Fruit fly (Drosophila melanogaster) whole organism, embryonic: ENCODE results near the gene CG6927.
A peak's percentile ranks its signal among the peaks of the same experiment; 100 is the strongest.

Source experiments
- CG10147 ChIP-seq: fragments of 200-800 bp; sonication (Bioruptor generic); optimal IDR thresholded peaks from 2 replicates; lab custom pipeline; 2019; ENCODE audit warnings: missing biosample characterization, mild to moderate bottlenecking, missing genetic modification characterization, moderate library complexity
- CG10462 ChIP-seq: fragments of 200-800 bp; sonication (Bioruptor generic); optimal IDR thresholded peaks from 2 replicates; lab custom pipeline; 2016; ENCODE audit warnings: missing biosample characterization, missing genetic modification characterization
- CG10543 ChIP-seq: fragments of 200-800 bp; sonication (Bioruptor generic); optimal IDR thresholded peaks from 3 replicates; lab custom pipeline; 2017; ENCODE audit warnings: missing biosample characterization, mild to moderate bottlenecking, missing genetic modification characterization, moderate library complexity
- CG12071 ChIP-seq: fragments of 200-800 bp; sonication (Bioruptor generic); optimal IDR thresholded peaks from 3 replicates; lab custom pipeline; 2018; ENCODE audit warnings: missing biosample characterization, mild to moderate bottlenecking, missing genetic modification characterization
- CG12104 ChIP-seq: fragments of 200-800 bp; sonication (Bioruptor generic); optimal IDR thresholded peaks from 3 replicates; lab custom pipeline; 2016; ENCODE audit warnings: missing biosample characterization, missing genetic modification characterization
- CG13123 ChIP-seq: fragments of 200-800 bp; sonication (Bioruptor generic); optimal IDR thresholded peaks from 2 replicates; lab custom pipeline; 2016; ENCODE audit warnings: missing biosample characterization, missing genetic modification characterization
- CG13424 ChIP-seq: fragments of 200-800 bp; sonication (Bioruptor generic); optimal IDR thresholded peaks from 2 replicates; lab custom pipeline; 2019; ENCODE audit warnings: missing biosample characterization, mild to moderate bottlenecking, missing genetic modification characterization, moderate library complexity
- CG14050 ChIP-seq: fragments of 200-800 bp; sonication (Bioruptor generic); IDR thresholded peaks from 3 replicates; pipeline ENCODE4 v1.3.6; 2022; ENCODE audit warnings: missing biosample characterization, missing genetic modification characterization
- CG16779 ChIP-seq: fragments of 200-800 bp; sonication (Bioruptor generic); IDR thresholded peaks from 2 replicates; pipeline ENCODE4 v1.3.6; 2022; ENCODE audit warnings: missing biosample characterization, missing genetic modification characterization
- CG17385 ChIP-seq: fragments of 200-800 bp; sonication (Bioruptor generic); optimal IDR thresholded peaks from 3 replicates; lab custom pipeline; 2018; ENCODE audit warnings: missing biosample characterization, mild to moderate bottlenecking, missing genetic modification characterization
- CG1792 ChIP-seq: fragments of 200-800 bp; sonication (Bioruptor generic); optimal IDR thresholded peaks from 2 replicates; lab custom pipeline; 2016; ENCODE audit warnings: missing biosample characterization, missing genetic modification characterization
- CG31365 ChIP-seq: fragments of 200-800 bp; sonication (Bioruptor generic); optimal IDR thresholded peaks from 2 replicates; lab custom pipeline; 2018; ENCODE audit warnings: missing biosample characterization, mild to moderate bottlenecking, missing genetic modification characterization
- CG3726 ChIP-seq: fragments of 200-800 bp; sonication (Bioruptor generic); IDR thresholded peaks from 3 replicates; pipeline ENCODE4, ENCODE4 v1.3.6; 2022; ENCODE audit warnings: missing biosample characterization, missing genetic modification characterization
- CG7372 ChIP-seq: fragments of 200-800 bp; sonication (Bioruptor generic); IDR thresholded peaks from 2 replicates; pipeline ENCODE4 v1.3.6; 2022; ENCODE audit warnings: missing biosample characterization, missing genetic modification characterization
- CrebB ChIP-seq: fragments of 200-800 bp; sonication (Bioruptor generic); optimal IDR thresholded peaks from 3 replicates; lab custom pipeline; 2018; ENCODE audit warnings: missing biosample characterization, mild to moderate bottlenecking, missing genetic modification characterization
- Dbx ChIP-seq: fragments of 200-800 bp; sonication (Bioruptor generic); IDR thresholded peaks from 3 replicates; pipeline ENCODE4 v1.3.6; 2022; ENCODE audit warnings: missing biosample characterization, missing genetic modification characterization
- Dp ChIP-seq: fragments of 200-800 bp; sonication (Bioruptor generic); optimal IDR thresholded peaks from 2 replicates; lab custom pipeline; 2018; ENCODE audit warnings: missing biosample characterization, mild to moderate bottlenecking, missing genetic modification characterization, moderate library complexity
- Elba2 ChIP-seq: fragments of 200-800 bp; sonication (Bioruptor generic); optimal IDR thresholded peaks from 3 replicates; lab custom pipeline; 2016; ENCODE audit warnings: missing biosample characterization, missing genetic modification characterization
- Kr ChIP-seq: fragments of 200-800 bp; sonication (Bioruptor generic); optimal IDR thresholded peaks from 2 replicates; lab custom pipeline; 2017; ENCODE audit warnings: missing biosample characterization, mild to moderate bottlenecking, missing genetic modification characterization
- Lhr ChIP-seq: fragments of 200-800 bp; sonication (Bioruptor generic); optimal IDR thresholded peaks from 3 replicates; lab custom pipeline; 2017; ENCODE audit warnings: mild to moderate bottlenecking, missing biosample characterization, missing genetic modification reagents, missing genetic modification characterization
- MBD-R2 ChIP-seq: fragments of 200-800 bp; sonication (Bioruptor generic); IDR thresholded peaks from 2 replicates; pipeline ENCODE4 v1.3.6; 2022; ENCODE audit warnings: missing biosample characterization, missing genetic modification characterization
- MTF-1 ChIP-seq: fragments of 200-800 bp; sonication (Bioruptor generic); optimal IDR thresholded peaks from 2 replicates; lab custom pipeline; 2018; ENCODE audit warnings: missing biosample characterization, mild to moderate bottlenecking, missing genetic modification characterization, borderline replicate concordance
- Mes4 ChIP-seq: fragments of 200-800 bp; sonication (Bioruptor generic); optimal IDR thresholded peaks from 2 replicates; lab custom pipeline; 2016; ENCODE audit warnings: missing biosample characterization, missing genetic modification characterization
- PHDP ChIP-seq: fragments of 200-800 bp; sonication (Bioruptor generic); optimal IDR thresholded peaks from 3 replicates; lab custom pipeline; 2018; ENCODE audit warnings: missing biosample characterization, mild to moderate bottlenecking, missing genetic modification characterization, moderate library complexity
- Ravus ChIP-seq: fragments of 200-800 bp; sonication (Bioruptor generic); IDR thresholded peaks from 2 replicates; pipeline ENCODE4 v1.3.6; 2022; ENCODE audit warnings: missing biosample characterization, missing genetic modification characterization
- Side ChIP-seq: fragments of 200-800 bp; sonication (Bioruptor generic); optimal IDR thresholded peaks from 2 replicates; lab custom pipeline; 2016; ENCODE audit warnings: missing biosample characterization, missing genetic modification characterization
- Sox102F ChIP-seq: fragments of 200-800 bp; sonication (Bioruptor generic); optimal IDR thresholded peaks from 2 replicates; lab custom pipeline; 2018; ENCODE audit warnings: missing biosample characterization, mild to moderate bottlenecking, missing genetic modification characterization, moderate library complexity
- az2 ChIP-seq: fragments of 200-800 bp; sonication (Bioruptor generic); optimal IDR thresholded peaks from 3 replicates; lab custom pipeline; 2016; ENCODE audit warnings: missing biosample characterization, missing genetic modification characterization
- chn ChIP-seq: fragments of 200-800 bp; sonication (Bioruptor generic); optimal IDR thresholded peaks from 2 replicates; lab custom pipeline; 2016; ENCODE audit warnings: missing biosample characterization, missing genetic modification characterization
- ci ChIP-seq: fragments of 200-800 bp; sonication (Bioruptor generic); IDR thresholded peaks from 3 replicates; pipeline ENCODE4 v1.3.6; 2022; ENCODE audit warnings: missing biosample characterization, missing genetic modification characterization
- en ChIP-seq: fragments of 200-800 bp; sonication (Bioruptor generic); optimal IDR thresholded peaks from 2 replicates; lab custom pipeline; 2016; ENCODE audit warnings: missing biosample characterization, missing genetic modification characterization
- gfzf ChIP-seq: fragments of 200-800 bp; sonication (Bioruptor generic); optimal IDR thresholded peaks from 2 replicates; lab custom pipeline; 2016; ENCODE audit warnings: missing biosample characterization, mild to moderate bottlenecking, missing genetic modification characterization, moderate library complexity
- gro ChIP-seq: fragments of 200-800 bp; sonication (Bioruptor generic); optimal IDR thresholded peaks from 2 replicates; lab custom pipeline; 2016; ENCODE audit warnings: missing biosample characterization, missing genetic modification characterization
- her ChIP-seq: fragments of 200-800 bp; sonication (Bioruptor generic); optimal IDR thresholded peaks from 2 replicates; lab custom pipeline; 2016; ENCODE audit warnings: missing biosample characterization, missing genetic modification characterization
- klu ChIP-seq: fragments of 200-800 bp; sonication (Bioruptor generic); IDR thresholded peaks from 2 replicates; pipeline ENCODE4 v1.3.6; 2022; ENCODE audit warnings: missing biosample characterization, missing genetic modification characterization
- knrl ChIP-seq: fragments of 200-800 bp; sonication (Bioruptor generic); IDR thresholded peaks from 3 replicates; pipeline ENCODE4 v1.3.6; 2022; ENCODE audit warnings: missing biosample characterization, missing genetic modification characterization; ENCODE audit not compliant: partially characterized antibody
- lov ChIP-seq, 2 experiments: fragments of 200-800 bp in 1 of 2; fragments of >200 bp in 1 of 2; sonication (Bioruptor generic) in 1 of 2; IDR thresholded peaks in 1 of 2; optimal IDR thresholded peaks in 1 of 2; 2 replicates in 1 of 2; 3 replicates in 1 of 2; pipeline versions ENCODE4 v1.3.6 to Lab custom; 2017 to 2022; ENCODE audit warnings: missing biosample characterization in 1 of 2, missing genetic modification characterization in 1 of 2
- nerfin-1 ChIP-seq: fragments of 200-800 bp; sonication (Bioruptor generic); optimal IDR thresholded peaks from 3 replicates; lab custom pipeline; 2019; ENCODE audit warnings: missing biosample characterization, mild to moderate bottlenecking, missing genetic modification characterization, moderate library complexity
- nerfin-2 ChIP-seq: fragments of 200-800 bp; sonication (Bioruptor generic); IDR thresholded peaks from 2 replicates; pipeline ENCODE4 v1.3.6; 2022; ENCODE audit warnings: missing biosample characterization, missing genetic modification characterization; ENCODE audit not compliant: partially characterized antibody
- nmo ChIP-seq: fragments of 200-800 bp; sonication (Bioruptor generic); optimal IDR thresholded peaks from 2 replicates; lab custom pipeline; 2018; ENCODE audit warnings: missing biosample characterization, mild to moderate bottlenecking, missing genetic modification characterization, moderate library complexity
- nom ChIP-seq: fragments of 200-800 bp; sonication (Bioruptor generic); optimal IDR thresholded peaks from 2 replicates; lab custom pipeline; 2017; ENCODE audit warnings: missing biosample characterization, missing genetic modification characterization, mild to moderate bottlenecking, moderate library complexity, missing genetic modification reagents
- oc ChIP-seq: fragments of 200-800 bp; sonication (Bioruptor generic); optimal IDR thresholded peaks from 2 replicates; lab custom pipeline; 2018; ENCODE audit warnings: missing biosample characterization, mild to moderate bottlenecking, missing genetic modification characterization, moderate library complexity
- org-1 ChIP-seq: fragments of 200-800 bp; sonication (Bioruptor generic); optimal IDR thresholded peaks from 2 replicates; lab custom pipeline; 2017; ENCODE audit warnings: missing biosample characterization, missing genetic modification characterization
- pb ChIP-seq: fragments of 200-800 bp; sonication (Bioruptor generic); optimal IDR thresholded peaks from 3 replicates; lab custom pipeline; 2016; ENCODE audit warnings: missing biosample characterization, missing genetic modification characterization
- ssp ChIP-seq: fragments of 200-800 bp; sonication (Bioruptor generic); IDR thresholded peaks from 2 replicates; pipeline ENCODE4 v1.3.6; 2022; ENCODE audit warnings: missing biosample characterization, missing genetic modification characterization
- tgo ChIP-seq: fragments of 200-800 bp; sonication (Bioruptor generic); IDR thresholded peaks from 3 replicates; pipeline ENCODE4 v1.3.6; 2022; ENCODE audit warnings: missing biosample characterization, missing genetic modification characterization
- unpg ChIP-seq: fragments of 200-800 bp; sonication (Bioruptor generic); optimal IDR thresholded peaks from 3 replicates; lab custom pipeline; 2018; ENCODE audit warnings: missing biosample characterization, mild to moderate bottlenecking, missing genetic modification characterization, moderate library complexity
- zfh2 ChIP-seq: fragments of 200-800 bp; sonication (Bioruptor generic); optimal IDR thresholded peaks from 2 replicates; lab custom pipeline; 2016; ENCODE audit warnings: missing biosample characterization, missing genetic modification characterization

CG6927 gene

dm6 chrX:4919040-4919881 lies 12.6 kb downstream of the CG6927 start (continued):
- TF ChIP-seq Elba2 (GFP tag; lab: Kevin White, UChicago): no peak
- TF ChIP-seq her (GFP tag; lab: Kevin White, UChicago): peak; percentile 88
- TF ChIP-seq unpg (GFP tag; lab: Kevin White, UChicago): peak; percentile 87
- peak; percentile 82 for TF ChIP-seq CG7372 (GFP tag; lab: Robert Waterston, UW)
- TF ChIP-seq nerfin-1: peak; percentile 27
- peak; percentile 74 for TF ChIP-seq en (GFP tag; lab: Kevin White, UChicago)
- TF ChIP-seq Side (GFP tag; lab: Kevin White, UChicago): peak; percentile 75
- peak; percentile 87 for TF ChIP-seq tgo (GFP tag; lab: Robert Waterston, UW)
- peak; percentile 85 for TF ChIP-seq Sox102F (GFP tag; lab: Kevin White, UChicago)
- TF ChIP-seq nmo (GFP tag; lab: Kevin White, UChicago): peak; percentile 78
- TF ChIP-seq ci (GFP tag; lab: Robert Waterston, UW): peak; percentile 91
- peak; percentile 91 for TF ChIP-seq org-1 (GFP tag; lab: Kevin White, UChicago)
- TF ChIP-seq MBD-R2 (GFP tag; lab: Robert Waterston, UW): peak; percentile 54; the same call in 1 of the 2 replicates
- TF ChIP-seq nerfin-2 (GFP tag; lab: Robert Waterston, UW): no peak
- no peak for TF ChIP-seq gfzf
- TF ChIP-seq CG10543 (GFP tag; lab: Kevin White, UChicago): peak; percentile 7
- no peak for TF ChIP-seq Kr
- TF ChIP-seq Mes4 (GFP tag; lab: Kevin White, UChicago): peak; percentile 51
- peak; percentile 67 for TF ChIP-seq chn (GFP tag; lab: Kevin White, UChicago)
- peak; percentile 78 for TF ChIP-seq pb (GFP tag; lab: Kevin White, UChicago)
- peak; percentile 79 for TF ChIP-seq gro (GFP tag; lab: Kevin White, UChicago)
- TF ChIP-seq ssp (GFP tag; lab: Robert Waterston, UW): peak; percentile 81
- TF ChIP-seq CG1792: peak; percentile 76
- peak; percentile 74 for TF ChIP-seq CG14050
- TF ChIP-seq az2: peak; percentile 84
- TF ChIP-seq CG12104 (GFP tag; lab: Kevin White, UChicago): peak; percentile 45
- peak; percentile 75 for TF ChIP-seq zfh2 (GFP tag; lab: Kevin White, UChicago)
- TF ChIP-seq Dp (GFP tag; lab: Kevin White, UChicago): no peak
- peak; percentile 86 for TF ChIP-seq Dbx
- TF ChIP-seq klu (GFP tag; lab: Robert Waterston, UW): peak; percentile 65
- TF ChIP-seq knrl (GFP tag; lab: Robert Waterston, UW): no peak
- TF ChIP-seq PHDP: peak; percentile 80
- TF ChIP-seq CG16779 (GFP tag; lab: Robert Waterston, UW): peak; percentile 84
- TF ChIP-seq nom (GFP tag; lab: Kevin White, UChicago): peak; percentile 8
- TF ChIP-seq lov (optimal IDR thresholded peaks at IDR 0.05; lab: Kevin White, UChicago): no peak
- peak; percentile 73; the same call in 1 of the 3 replicates for TF ChIP-seq lov (GFP tag; IDR thresholded peaks at IDR 0.05; lab: Robert Waterston, UW)
- TF ChIP-seq CG10147 (GFP tag; lab: Kevin White, UChicago): peak; percentile 43
- TF ChIP-seq oc (tag; lab: Kevin White, UChicago): peak; percentile 74
- peak; percentile 71 for TF ChIP-seq CG17385 (GFP tag; lab: Kevin White, UChicago)
- peak; percentile 51 for TF ChIP-seq CG10462 (GFP tag; lab: Kevin White, UChicago)
- TF ChIP-seq Ravus (GFP tag; lab: Robert Waterston, UW): peak; percentile 76
- TF ChIP-seq CrebB (tag; lab: Kevin White, UChicago): peak; percentile 61
- TF ChIP-seq CG31365 (tag; lab: Kevin White, UChicago): peak; percentile 56
- peak; percentile 79 for TF ChIP-seq CG13424
- peak; percentile 52 for TF ChIP-seq CG13123 (GFP tag; lab: Kevin White, UChicago)
- no peak for TF ChIP-seq Lhr (GFP tag; lab: Kevin White, UChicago)
- peak; percentile 56 for TF ChIP-seq MTF-1 (GFP tag; lab: Kevin White, UChicago)
- peak; percentile 84 for TF ChIP-seq CG12071
- TF ChIP-seq CG3726: peak; percentile 79; the same call in 2 of the 3 replicates
